Fruit fly (Drosophila melanogaster) whole organism, embryonic: Measurements from ENCODE around the gene CG8319.

Experiments used
- Atf-2 ChIP-seq: fragments of 200-800 bp; sonication (Bioruptor generic); optimal IDR thresholded peaks from 2 replicates; lab custom pipeline; 2016; ENCODE audit warnings: missing biosample characterization, missing genetic modification characterization
- CG11247 ChIP-seq: fragments of 200-800 bp; sonication (Bioruptor generic); IDR thresholded peaks from 2 replicates; pipeline ENCODE4 v1.3.6; 2022; ENCODE audit warnings: missing biosample characterization, missing genetic modification characterization
- CG11723 ChIP-seq: fragments of 200-800 bp; sonication (Bioruptor generic); optimal IDR thresholded peaks from 2 replicates; lab custom pipeline; 2017; ENCODE audit warnings: missing biosample characterization, mild to moderate bottlenecking, missing genetic modification characterization
- CG13287 ChIP-seq: fragments of 200-800 bp; sonication (Bioruptor generic); IDR thresholded peaks from 2 replicates; pipeline ENCODE4 v1.3.6; 2022; ENCODE audit warnings: missing biosample characterization, missing genetic modification characterization; ENCODE audit not compliant: partially characterized antibody
- CG14014 ChIP-seq: fragments of 200-800 bp; sonication (Bioruptor generic); IDR thresholded peaks from 2 replicates; pipeline ENCODE4 v1.3.6; 2022; ENCODE audit warnings: missing biosample characterization, missing genetic modification characterization
- CG16779 ChIP-seq: fragments of 200-800 bp; sonication (Bioruptor generic); IDR thresholded peaks from 2 replicates; pipeline ENCODE4 v1.3.6; 2022; ENCODE audit warnings: missing biosample characterization, missing genetic modification characterization
- CG17186 ChIP-seq: fragments of 200-800 bp; sonication (Bioruptor generic); optimal IDR thresholded peaks from 3 replicates; lab custom pipeline; 2017; ENCODE audit warnings: missing biosample characterization, missing genetic modification reagents, missing genetic modification characterization
- CG17912 ChIP-seq: fragments of 200-800 bp; sonication (Bioruptor generic); optimal IDR thresholded peaks from 2 replicates; lab custom pipeline; 2018; ENCODE audit warnings: missing biosample characterization, mild to moderate bottlenecking, missing genetic modification characterization
- CG18476 ChIP-seq: fragments of 200-800 bp; sonication (Bioruptor generic); optimal IDR thresholded peaks from 2 replicates; lab custom pipeline; 2016; ENCODE audit warnings: missing biosample characterization, mild to moderate bottlenecking, missing genetic modification characterization
- CG2129 ChIP-seq: fragments of 200-800 bp; sonication (Bioruptor generic); IDR thresholded peaks from 2 replicates; pipeline ENCODE4 v1.3.6; 2022; ENCODE audit warnings: missing biosample characterization, missing genetic modification characterization; ENCODE audit not compliant: partially characterized antibody
- CG2875 ChIP-seq: fragments of 200-800 bp; sonication (Bioruptor generic); optimal IDR thresholded peaks from 2 replicates; lab custom pipeline; 2017; ENCODE audit warnings: missing biosample characterization, mild to moderate bottlenecking, missing genetic modification characterization, missing genetic modification reagents
- CG31224 ChIP-seq: fragments of 200-800 bp; sonication (Bioruptor generic); IDR thresholded peaks from 2 replicates; pipeline ENCODE4 v1.3.6; 2022; ENCODE audit warnings: missing biosample characterization, missing genetic modification characterization
- CG3838 ChIP-seq: fragments of 200-800 bp; sonication (Bioruptor generic); optimal IDR thresholded peaks from 3 replicates; lab custom pipeline; 2016; ENCODE audit warnings: missing biosample characterization, missing genetic modification characterization
- CG3847 ChIP-seq: fragments of 200-800 bp; sonication (Bioruptor generic); IDR thresholded peaks from 2 replicates; pipeline ENCODE4 v1.3.6; 2022; ENCODE audit warnings: missing biosample characterization, missing genetic modification characterization
- CG8089 ChIP-seq: fragments of 200-800 bp; sonication (Bioruptor generic); optimal IDR thresholded peaks from 3 replicates; lab custom pipeline; 2016; ENCODE audit warnings: missing biosample characterization, missing genetic modification characterization
- CG8944 ChIP-seq: fragments of 200-800 bp; sonication (Bioruptor generic); optimal IDR thresholded peaks from 3 replicates; lab custom pipeline; 2016; ENCODE audit warnings: missing biosample characterization, missing genetic modification characterization
- CoRest ChIP-seq: fragments of 200-800 bp; sonication (Bioruptor generic); optimal IDR thresholded peaks from 3 replicates; lab custom pipeline; 2018; ENCODE audit warnings: missing biosample characterization, mild to moderate bottlenecking, missing genetic modification characterization, moderate library complexity
- CrebB ChIP-seq: fragments of 200-800 bp; sonication (Bioruptor generic); optimal IDR thresholded peaks from 3 replicates; lab custom pipeline; 2018; ENCODE audit warnings: missing biosample characterization, mild to moderate bottlenecking, missing genetic modification characterization
- D ChIP-seq, 2 experiments: fragments of 200-800 bp in 1 of 2; fragments of >200 bp in 1 of 2; sonication (Bioruptor generic) in 1 of 2; optimal IDR thresholded peaks; 2 replicates in 1 of 2; 3 replicates in 1 of 2; lab custom pipeline; 2017; ENCODE audit warnings: mild to moderate bottlenecking in 1 of 2, missing biosample characterization in 1 of 2, missing genetic modification characterization in 1 of 2, missing genetic modification reagents in 1 of 2
- Dfd ChIP-seq, 2 experiments: fragments of >200 bp; optimal IDR thresholded peaks; 2 replicates each; lab custom pipeline; 2017; ENCODE audit warnings: missing biosample characterization in 2 of 2, missing genetic modification characterization in 2 of 2
- Dip2 ChIP-seq: fragments of 200-800 bp; sonication (Bioruptor generic); IDR thresholded peaks from 2 replicates; pipeline ENCODE4 v1.3.6; 2022; ENCODE audit warnings: missing biosample characterization, missing genetic modification characterization
- Dip3 ChIP-seq: fragments of 200-800 bp; sonication (Bioruptor generic); optimal IDR thresholded peaks from 3 replicates; lab custom pipeline; 2016; ENCODE audit warnings: missing biosample characterization, missing genetic modification characterization
- Dref ChIP-seq: fragments of 200-800 bp; sonication (Bioruptor generic); IDR thresholded peaks from 2 replicates; pipeline ENCODE4 v1.3.6; 2022; ENCODE audit warnings: missing biosample characterization, missing genetic modification characterization
- H2.0 ChIP-seq: fragments of 200-800 bp; sonication (Bioruptor generic); IDR thresholded peaks from 2 replicates; pipeline ENCODE4 v1.3.6; 2022; ENCODE audit warnings: missing biosample characterization, missing genetic modification characterization
- Hand ChIP-seq: fragments of 200-800 bp; sonication (Bioruptor generic); optimal IDR thresholded peaks from 2 replicates; lab custom pipeline; 2017; ENCODE audit warnings: mild to moderate bottlenecking, missing biosample characterization, missing genetic modification reagents, missing genetic modification characterization
- HmgD ChIP-seq: fragments of 200-800 bp; sonication (Bioruptor generic); optimal IDR thresholded peaks from 3 replicates; lab custom pipeline; 2016; ENCODE audit warnings: missing biosample characterization, missing genetic modification characterization
- Kr ChIP-seq: fragments of 200-800 bp; sonication (Bioruptor generic); optimal IDR thresholded peaks from 2 replicates; lab custom pipeline; 2017; ENCODE audit warnings: missing biosample characterization, mild to moderate bottlenecking, missing genetic modification characterization
- Lhr ChIP-seq: fragments of 200-800 bp; sonication (Bioruptor generic); optimal IDR thresholded peaks from 3 replicates; lab custom pipeline; 2017; ENCODE audit warnings: mild to moderate bottlenecking, missing biosample characterization, missing genetic modification reagents, missing genetic modification characterization
- Lim3 ChIP-seq: fragments of 200-800 bp; sonication (Bioruptor generic); IDR thresholded peaks from 2 replicates; pipeline ENCODE4 v1.3.6; 2022; ENCODE audit warnings: missing biosample characterization, missing genetic modification characterization
- MBD-R2 ChIP-seq: fragments of 200-800 bp; sonication (Bioruptor generic); IDR thresholded peaks from 2 replicates; pipeline ENCODE4 v1.3.6; 2022; ENCODE audit warnings: missing biosample characterization, missing genetic modification characterization
- NC2β ChIP-seq: fragments of 200-800 bp; sonication (Bioruptor generic); optimal IDR thresholded peaks from 2 replicates; lab custom pipeline; 2016; ENCODE audit warnings: missing biosample characterization, missing genetic modification characterization
- Nf-YA ChIP-seq: fragments of 200-800 bp; sonication (Bioruptor generic); IDR thresholded peaks from 2 replicates; pipeline ENCODE4 v1.3.6; 2022; ENCODE audit warnings: missing biosample characterization, missing genetic modification characterization
- Sin3A ChIP-seq: fragments of >200 bp; optimal IDR thresholded peaks from 2 replicates; lab custom pipeline; 2018
- Sox100B ChIP-seq: fragments of 200-800 bp; sonication (Bioruptor generic); optimal IDR thresholded peaks from 3 replicates; lab custom pipeline; 2018; ENCODE audit warnings: missing biosample characterization, mild to moderate bottlenecking, missing genetic modification characterization
- Tbp ChIP-seq: fragments of >200 bp; optimal IDR thresholded peaks from 2 replicates; lab custom pipeline; 2018; ENCODE audit warnings: missing biosample characterization, missing genetic modification characterization
- Trl ChIP-seq, 3 experiments: fragments of >200 bp in 2 of 3; fragments of 200-800 bp in 1 of 3; sonication (Bioruptor generic) in 1 of 3; optimal IDR thresholded peaks; 2 replicates in 1 of 3; 3 replicates in 2 of 3; lab custom pipeline; 2016 to 2017; ENCODE audit warnings: missing biosample characterization in 1 of 3, missing genetic modification characterization in 1 of 3
- bsh ChIP-seq, 2 experiments: fragments of 200-800 bp; sonication (Bioruptor generic); optimal IDR thresholded peaks; 2 replicates each; lab custom pipeline; 2017 to 2018; ENCODE audit warnings: mild to moderate bottlenecking in 2 of 2, missing biosample characterization in 2 of 2, missing genetic modification characterization in 2 of 2, moderate library complexity in 1 of 2
- cas ChIP-seq: fragments of 200-800 bp; sonication (Bioruptor generic); IDR thresholded peaks from 2 replicates; pipeline ENCODE4 v1.3.6; 2022; ENCODE audit warnings: missing biosample characterization, missing genetic modification characterization
- caup ChIP-seq: fragments of 200-800 bp; sonication (Bioruptor generic); optimal IDR thresholded peaks from 3 replicates; lab custom pipeline; 2017; ENCODE audit warnings: missing biosample characterization, mild to moderate bottlenecking, missing genetic modification characterization, moderate library complexity; ENCODE audit not compliant: severe bottlenecking
- chn ChIP-seq: fragments of 200-800 bp; sonication (Bioruptor generic); optimal IDR thresholded peaks from 2 replicates; lab custom pipeline; 2016; ENCODE audit warnings: missing biosample characterization, missing genetic modification characterization
- crol ChIP-seq: fragments of 200-800 bp; sonication (Bioruptor generic); IDR thresholded peaks from 2 replicates; pipeline ENCODE4 v1.3.6; 2022; ENCODE audit warnings: missing biosample characterization, missing genetic modification characterization
- dmrt11E ChIP-seq: fragments of 200-800 bp; sonication (Bioruptor generic); optimal IDR thresholded peaks from 3 replicates; lab custom pipeline; 2018; ENCODE audit warnings: missing biosample characterization, mild to moderate bottlenecking, missing genetic modification characterization, moderate library complexity
- jigr1 ChIP-seq: fragments of 200-800 bp; sonication (Bioruptor generic); IDR thresholded peaks from 3 replicates; pipeline ENCODE4 v1.3.6; 2022; ENCODE audit warnings: missing biosample characterization, missing genetic modification characterization
- lola ChIP-seq, 3 experiments: fragments of >200 bp in 2 of 3; fragments of 200-800 bp in 1 of 3; sonication (Bioruptor generic) in 1 of 3; optimal IDR thresholded peaks; 2 replicates each; lab custom pipeline; 2017 to 2019; ENCODE audit warnings: missing biosample characterization in 3 of 3, missing genetic modification characterization in 3 of 3, mild to moderate bottlenecking in 1 of 3, moderate library complexity in 1 of 3
- maf-S ChIP-seq: fragments of 200-800 bp; sonication (Bioruptor generic); optimal IDR thresholded peaks from 2 replicates; lab custom pipeline; 2016; ENCODE audit warnings: missing biosample characterization, missing genetic modification characterization
- slbo ChIP-seq: fragments of 200-800 bp; sonication (Bioruptor generic); IDR thresholded peaks from 2 replicates; pipeline ENCODE4 v1.3.6; 2022; ENCODE audit warnings: missing biosample characterization, missing genetic modification characterization
- ssp ChIP-seq: fragments of 200-800 bp; sonication (Bioruptor generic); IDR thresholded peaks from 2 replicates; pipeline ENCODE4 v1.3.6; 2022; ENCODE audit warnings: missing biosample characterization, missing genetic modification characterization
- stwl ChIP-seq: fragments of 200-800 bp; sonication (Bioruptor generic); optimal IDR thresholded peaks from 3 replicates; lab custom pipeline; 2018; ENCODE audit warnings: missing biosample characterization, mild to moderate bottlenecking, missing genetic modification characterization, moderate library complexity
- tgo ChIP-seq: fragments of 200-800 bp; sonication (Bioruptor generic); IDR thresholded peaks from 3 replicates; pipeline ENCODE4 v1.3.6; 2022; ENCODE audit warnings: missing biosample characterization, missing genetic modification characterization
- unpg ChIP-seq: fragments of 200-800 bp; sonication (Bioruptor generic); optimal IDR thresholded peaks from 3 replicates; lab custom pipeline; 2018; ENCODE audit warnings: missing biosample characterization, mild to moderate bottlenecking, missing genetic modification characterization, moderate library complexity
- wek ChIP-seq: fragments of 200-800 bp; sonication (Bioruptor generic); optimal IDR thresholded peaks from 3 replicates; lab custom pipeline; 2018; ENCODE audit warnings: missing biosample characterization, mild to moderate bottlenecking, missing genetic modification characterization, moderate library complexity

CG8319 gene

dm6 chr3R:9605084-9605483 is 22.0 kb upstream of the CG8319 start (continued):
- 0 out of 2 replicates have a peak, but pooled peaks have one; percentile 3 for TF ChIP-seq slbo
- no peak for TF ChIP-seq Lhr (GFP tag; lab: Kevin White, UChicago)
- peak; percentile 81 for TF ChIP-seq dmrt11E (tag; lab: Kevin White, UChicago)
- no peak for TF ChIP-seq CG11247 (GFP tag; lab: Robert Waterston, UW)
- no peak for TF ChIP-seq CG8944 (GFP tag; lab: Kevin White, UChicago)
- no peak for TF ChIP-seq Sox100B (GFP tag; lab: Kevin White, UChicago)
- no peak for TF ChIP-seq Lim3
- TF ChIP-seq CG18476 (GFP tag; lab: Kevin White, UChicago): peak; percentile 3
- TF ChIP-seq CG16779 (GFP tag; lab: Robert Waterston, UW): no peak
- TF ChIP-seq CG3838 (GFP tag; lab: Kevin White, UChicago): no peak
- TF ChIP-seq Dfd (GFP tag; optimal IDR thresholded peaks at IDR 0.05; lab: Kevin White, UChicago): no peak
- no peak for TF ChIP-seq wek (GFP tag; lab: Kevin White, UChicago)
- peak; percentile 29; the same call in 1 of the 2 replicates for TF ChIP-seq crol (GFP tag; lab: Robert Waterston, UW)
- TF ChIP-seq Dip2 (GFP tag; lab: Robert Waterston, UW): no peak
- TF ChIP-seq Dip3 (GFP tag; lab: Kevin White, UChicago): no peak
- TF ChIP-seq CrebB (tag; lab: Kevin White, UChicago): no peak
- TF ChIP-seq caup (GFP tag; lab: Kevin White, UChicago): no peak
- TF ChIP-seq cas (GFP tag; lab: Robert Waterston, UW): no peak
- no peak for TF ChIP-seq jigr1 (GFP tag; lab: Robert Waterston, UW)
- TF ChIP-seq CG2875 (GFP tag; lab: Kevin White, UChicago): no peak
- TF ChIP-seq CG14014: no peak
- TF ChIP-seq chn: peak; percentile 56
- TF ChIP-seq CoRest: peak; percentile 28
- peak; percentile 47 to 77 for TF ChIP-seq bsh (GFP tag; optimal IDR thresholded peaks at IDR 0.05; lab: Kevin White, UChicago)
- no peak for TF ChIP-seq Kr (GFP tag; lab: Kevin White, UChicago)
- no peak for TF ChIP-seq CG2129
- peak; percentile 2 for TF ChIP-seq stwl (tag; lab: Kevin White, UChicago)
- TF ChIP-seq CG17186 (GFP tag; lab: Kevin White, UChicago): no peak
- no peak for TF ChIP-seq Trl (optimal IDR thresholded peaks at IDR 0.05; lab: Kevin White, UChicago)
- peak; percentile 29 for TF ChIP-seq Trl (GFP tag; optimal IDR thresholded peaks at IDR 0.05; lab: Kevin White, UChicago)
- TF ChIP-seq unpg (GFP tag; lab: Kevin White, UChicago): peak; percentile 38
- no peak for TF ChIP-seq CG17912 (GFP tag; lab: Kevin White, UChicago)
- TF ChIP-seq Sin3A (lab: Kevin White, UChicago): no peak
- TF ChIP-seq HmgD (GFP tag; lab: Kevin White, UChicago): no peak
- no peak for TF ChIP-seq MBD-R2 (GFP tag; lab: Robert Waterston, UW)
- peak; percentile 63 for TF ChIP-seq NC2β (GFP tag; lab: Kevin White, UChicago)
- no peak for TF ChIP-seq Tbp (GFP tag; lab: Kevin White, UChicago)
- TF ChIP-seq CG13287 (GFP tag; lab: Robert Waterston, UW): no peak
- TF ChIP-seq Nf-YA (GFP tag; lab: Robert Waterston, UW): no peak
- peak in 1 of 3 experiments; percentile 71 for TF ChIP-seq lola (GFP tag; optimal IDR thresholded peaks at IDR 0.05; lab: Kevin White, UChicago)
- TF ChIP-seq D (optimal IDR thresholded peaks at IDR 0.05; lab: Kevin White, UChicago): no peak
- TF ChIP-seq D (GFP tag; optimal IDR thresholded peaks at IDR 0.05; lab: Kevin White, UChicago): peak; percentile 51
- peak; percentile 1 for TF ChIP-seq CG11723
- no peak for TF ChIP-seq Hand (GFP tag; lab: Kevin White, UChicago)
- peak; percentile 38 for TF ChIP-seq ssp (GFP tag; lab: Robert Waterston, UW)
- no peak for TF ChIP-seq maf-S (GFP tag; lab: Kevin White, UChicago)
- peak; percentile 14 for TF ChIP-seq CG8089
- TF ChIP-seq Atf-2: no peak
- TF ChIP-seq tgo (GFP tag; lab: Robert Waterston, UW): no peak; the same call in 2 of the 3 replicates
- TF ChIP-seq CG3847 (GFP tag; lab: Robert Waterston, UW): no peak
- TF ChIP-seq CG31224: no peak
- TF ChIP-seq H2.0 (GFP tag; lab: Robert Waterston, UW): no peak
- no peak for TF ChIP-seq Dref (GFP tag; lab: Robert Waterston, UW)
